Worm (Caenorhabditis elegans): ENCODE measurements around the gene rol-1.

DNA sequence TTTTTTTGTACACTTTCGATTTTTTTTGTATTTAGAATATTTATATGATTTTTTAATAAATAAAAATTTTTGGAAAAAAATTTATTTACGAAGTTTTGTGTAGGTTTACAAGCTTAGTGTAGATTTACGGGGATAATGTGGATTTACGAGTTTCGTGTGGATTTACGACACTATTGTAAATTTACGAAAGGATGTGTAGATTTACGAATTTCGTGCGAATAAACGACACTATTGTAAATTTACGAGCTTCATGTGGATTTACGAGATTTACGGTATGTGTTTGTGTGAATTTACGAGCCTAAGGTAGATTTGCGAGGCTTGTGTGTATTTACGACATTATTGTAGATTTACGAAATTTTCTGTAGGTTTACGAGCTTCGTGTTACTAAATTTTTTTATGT lies 16.8 kb downstream of the rol-1 start:
- no peak for TF ChIP-seq tbx-11 (GFP tag; IDR thresholded peaks at IDR 0.05)
- no peak for TF ChIP-seq ama-1 (optimal IDR thresholded peaks at IDR 0.05)
- no peak for TF ChIP-seq flt-1 (GFP tag; IDR thresholded peaks at IDR 0.05)
- TF ChIP-seq aly-1 (tag; optimal IDR thresholded peaks at IDR 0.05), result no peak
- TF ChIP-seq scrt-1 (GFP tag; IDR thresholded peaks at IDR 0.05), result no peak
- no peak for TF ChIP-seq B0310.2 (tag; optimal IDR thresholded peaks at IDR 0.05)
- no peak for TF ChIP-seq ceh-13 (GFP tag; optimal IDR thresholded peaks at IDR 0.05)
